Worm (Caenorhabditis elegans) whole organism, late embryonic: ENCODE measurements around the gene K10B3.5.

ENCODE experiments used
- F13H6.1 ChIP-seq: sonication (generic microtip); optimal IDR thresholded peaks from 2 replicates; lab custom pipeline; 2016; ENCODE audit warnings: missing genetic modification characterization, missing compliant biosample characterization
- K02D7.2 ChIP-seq: sonication (generic microtip); optimal IDR thresholded peaks from 2 replicates; lab custom pipeline; 2017; ENCODE audit warnings: mild to moderate bottlenecking, missing genetic modification characterization, missing compliant biosample characterization
- K09A11.1 ChIP-seq: sonication (generic microtip); optimal IDR thresholded peaks from 2 replicates; lab custom pipeline; 2017; ENCODE audit warnings: antibody characterized with exemption, mild to moderate bottlenecking, missing genetic modification characterization, missing compliant biosample characterization; ENCODE audit not compliant: insufficient read depth
- T23F11.4 ChIP-seq: fragments of 200-800 bp; sonication (Bioruptor generic); optimal IDR thresholded peaks from 2 replicates; lab custom pipeline; 2018; ENCODE audit warnings: mild to moderate bottlenecking, missing genetic modification characterization, missing compliant biosample characterization
- ahr-1 ChIP-seq: sonication (generic microtip); optimal IDR thresholded peaks from 2 replicates; lab custom pipeline; 2016; ENCODE audit warnings: missing genetic modification characterization, missing compliant biosample characterization
- ceh-14 ChIP-seq: sonication (generic microtip); optimal IDR thresholded peaks from 2 replicates; lab custom pipeline; 2016; ENCODE audit warnings: missing genotype, missing genetic modification characterization, missing compliant biosample characterization
- ceh-18 ChIP-seq: sonication (generic microtip); optimal IDR thresholded peaks from 2 replicates; lab custom pipeline; 2016; ENCODE audit warnings: missing genetic modification characterization, missing compliant biosample characterization
- ceh-19 ChIP-seq: fragments of 200-800 bp; sonication (Bioruptor generic); optimal IDR thresholded peaks from 2 replicates; lab custom pipeline; 2018; ENCODE audit warnings: mild to moderate bottlenecking, missing genetic modification characterization, missing compliant biosample characterization
- ceh-2 ChIP-seq: sonication (generic microtip); optimal IDR thresholded peaks from 2 replicates; lab custom pipeline; 2016; ENCODE audit warnings: missing genotype, missing genetic modification characterization, missing compliant biosample characterization
- ceh-31 ChIP-seq: sonication (generic microtip); optimal IDR thresholded peaks from 2 replicates; lab custom pipeline; 2016; ENCODE audit warnings: missing genetic modification characterization, missing compliant biosample characterization
- ceh-34 ChIP-seq: sonication (generic microtip); optimal IDR thresholded peaks from 2 replicates; lab custom pipeline; 2016; ENCODE audit warnings: mild to moderate bottlenecking, missing genetic modification characterization, missing compliant biosample characterization
- ceh-6 ChIP-seq: fragments of 200-800 bp; sonication (Bioruptor generic); optimal IDR thresholded peaks from 2 replicates; lab custom pipeline; 2018; ENCODE audit warnings: mild to moderate bottlenecking, missing genetic modification characterization, missing compliant biosample characterization
- dmd-4 ChIP-seq: sonication (generic microtip); optimal IDR thresholded peaks from 2 replicates; lab custom pipeline; 2016; ENCODE audit warnings: borderline replicate concordance, missing genetic modification characterization, missing compliant biosample characterization
- dve-1 ChIP-seq: sonication (generic microtip); optimal IDR thresholded peaks from 2 replicates; lab custom pipeline; 2017; ENCODE audit warnings: antibody characterized with exemption, mild to moderate bottlenecking, missing genetic modification characterization, missing compliant biosample characterization
- elt-2 ChIP-seq: sonication (generic microtip); optimal IDR thresholded peaks from 2 replicates; lab custom pipeline; 2016; ENCODE audit warnings: missing genetic modification reagents, missing genetic modification characterization, missing compliant biosample characterization
- eyg-1 ChIP-seq: sonication (generic microtip); optimal IDR thresholded peaks from 2 replicates; lab custom pipeline; 2016; ENCODE audit warnings: missing genotype, missing genetic modification characterization, missing compliant biosample characterization
- fax-1 ChIP-seq: sonication (generic microtip); optimal IDR thresholded peaks from 2 replicates; lab custom pipeline; 2016; ENCODE audit warnings: missing genotype, missing genetic modification characterization, missing compliant biosample characterization
- hlh-30 ChIP-seq: sonication (generic microtip); optimal IDR thresholded peaks from 2 replicates; lab custom pipeline; 2017; ENCODE audit warnings: antibody characterized with exemption, missing genetic modification characterization, missing compliant biosample characterization; ENCODE audit not compliant: insufficient read depth
- lin-11 ChIP-seq: fragments of 200-800 bp; sonication (Bioruptor generic); optimal IDR thresholded peaks from 2 replicates; lab custom pipeline; 2018; ENCODE audit warnings: mild to moderate bottlenecking, missing genetic modification characterization, missing compliant biosample characterization
- mec-3 ChIP-seq: sonication (generic microtip); optimal IDR thresholded peaks from 2 replicates; lab custom pipeline; 2016; ENCODE audit warnings: borderline replicate concordance, missing genetic modification characterization, missing compliant biosample characterization
- nhr-232 ChIP-seq: sonication (generic microtip); optimal IDR thresholded peaks from 2 replicates; lab custom pipeline; 2016; ENCODE audit warnings: missing genetic modification characterization, missing compliant biosample characterization
- npax-4 ChIP-seq: sonication (generic microtip); optimal IDR thresholded peaks from 2 replicates; lab custom pipeline; 2016; ENCODE audit warnings: missing genetic modification characterization, missing compliant biosample characterization
- odd-2 ChIP-seq: sonication (generic microtip); optimal IDR thresholded peaks from 2 replicates; lab custom pipeline; 2017; ENCODE audit warnings: antibody characterized with exemption, mild to moderate bottlenecking, missing genetic modification characterization, missing compliant biosample characterization
- pha-2 ChIP-seq: sonication (generic microtip); optimal IDR thresholded peaks from 2 replicates; lab custom pipeline; 2017; ENCODE audit warnings: mild to moderate bottlenecking, missing genetic modification characterization, missing compliant biosample characterization
- pqm-1 ChIP-seq: sonication (generic microtip); optimal IDR thresholded peaks from 2 replicates; lab custom pipeline; 2016; ENCODE audit warnings: missing genetic modification characterization, missing compliant biosample characterization
- pros-1 ChIP-seq: fragments of 150-350 bp; optimal IDR thresholded peaks from 2 replicates; lab custom pipeline; 2014; ENCODE audit warnings: missing biosample characterization, missing genetic modification reagents, missing genetic modification characterization
- sox-2 ChIP-seq: fragments of 200-800 bp; sonication (Bioruptor generic); IDR thresholded peaks from 2 replicates; pipeline ENCODE4 v1.3.6; 2022; ENCODE audit warnings: missing genetic modification reagents, missing genetic modification characterization, missing compliant biosample characterization
- sox-4 ChIP-seq: sonication (generic microtip); optimal IDR thresholded peaks from 2 replicates; lab custom pipeline; 2017; ENCODE audit warnings: mild to moderate bottlenecking, missing genetic modification characterization, inconsistent platforms, missing compliant biosample characterization
- ttx-3 ChIP-seq: sonication (generic microtip); optimal IDR thresholded peaks from 2 replicates; lab custom pipeline; 2016; ENCODE audit warnings: missing genetic modification reagents, missing genetic modification characterization, missing compliant biosample characterization
- unc-3 ChIP-seq, 2 experiments: fragments of 200-800 bp in 1 of 2; sonication (Bioruptor generic) in 1 of 2; sonication (generic microtip) in 1 of 2; conservative IDR thresholded peaks in 1 of 2; optimal IDR thresholded peaks in 1 of 2; 2 replicates each; pipeline versions ENCODE4 v1.3.6 to Lab custom; 2016 to 2022; ENCODE audit warnings: missing compliant biosample characterization in 2 of 2, missing genetic modification characterization in 2 of 2, missing genetic modification reagents in 1 of 2
- unc-42 ChIP-seq: sonication (generic microtip); optimal IDR thresholded peaks from 2 replicates; lab custom pipeline; 2016; ENCODE audit warnings: missing genotype, missing genetic modification characterization, missing compliant biosample characterization
- unc-55 ChIP-seq: sonication (generic microtip); optimal IDR thresholded peaks from 2 replicates; lab custom pipeline; 2017; ENCODE audit warnings: missing biosample characterization, missing genetic modification reagents, missing genetic modification characterization
- unc-86 ChIP-seq: sonication (generic microtip); optimal IDR thresholded peaks from 2 replicates; lab custom pipeline; 2016; ENCODE audit warnings: missing genetic modification characterization, missing compliant biosample characterization

Gene K10B3.5

ce11 chrX:3115134-3116032, 9.1 kb upstream of the K10B3.5 start:
- TF ChIP-seq eyg-1 (tag; lab: Kevin White, UChicago) (no peak), dve-1 (no peak), sox-4 (tag; lab: Kevin White, UChicago) (no peak), sox-2 (no peak), hlh-30 (tag; lab: Kevin White, UChicago) (peak; percentile 7), mec-3 (tag; lab: Kevin White, UChicago) (peak; percentile 34), elt-2 (tag; lab: Kevin White, UChicago) (peak; percentile 27), nhr-232 (tag; lab: Kevin White, UChicago) (no peak), npax-4 (tag; lab: Kevin White, UChicago) (no peak), pros-1 (tag; lab: Kevin White, UChicago) (no peak)
- TF ChIP-seq, all 69 proteins: peak for 3

- TF ChIP-seq npax-4 (tag; lab: Kevin White, UChicago) (no peak), F13H6.1 (tag; lab: Kevin White, UChicago) (no peak), ceh-34 (no peak), unc-3 (GFP tag; conservative IDR thresholded peaks at IDR 0.05; lab: Robert Waterston, UW) (no peak), unc-3 (tag; optimal IDR thresholded peaks at IDR 0.05; lab: Kevin White, UChicago) (no peak), nhr-232 (tag; lab: Kevin White, UChicago) (no peak), ceh-2 (tag; lab: Kevin White, UChicago) (no peak), elt-2 (tag; lab: Kevin White, UChicago) (no peak), pqm-1 (tag; lab: Kevin White, UChicago) (no peak), ceh-14 (no peak), fax-1 (tag; lab: Kevin White, UChicago) (no peak), ceh-6 (GFP tag; lab: Kevin White, UChicago) (no peak), unc-55 (GFP tag; lab: Kevin White, UChicago) (no peak), odd-2 (tag; lab: Kevin White, UChicago) (no peak), ahr-1 (tag; lab: Kevin White, UChicago) (no peak), lin-11 (tag; lab: Kevin White, UChicago) (no peak)
Measured at ce11 chrX:3114306-3115133, 8.2 kb upstream of the K10B3.5 start, which contains the start of gene gpd-2. TSS of gene gpd-2 (minus strand) at chrX:3114689.

- no peak for TF ChIP-seq odd-2 (tag; lab: Kevin White, UChicago)
- TF ChIP-seq dmd-4, result no peak
- TF ChIP-seq ceh-18 (tag; lab: Kevin White, UChicago), result no peak
- TF ChIP-seq T23F11.4 (GFP tag; lab: Kevin White, UChicago), result no peak
- no peak for TF ChIP-seq K02D7.2
- no peak for TF ChIP-seq pros-1 (tag; lab: Kevin White, UChicago)
- no peak for TF ChIP-seq ttx-3
- TF ChIP-seq pha-2 (tag; lab: Kevin White, UChicago), result no peak
Measured at ce11 chrX:3112946-3113427, 6.7 kb upstream of the K10B3.5 start, which contains the start of gene gpd-3. TSS of gene gpd-3 (minus strand) at chrX:3113341.

ce11 chrX:3111687-3112086, 5.4 kb upstream of the K10B3.5 start:
- TF ChIP-seq ceh-31 (tag; lab: Kevin White, UChicago), result no peak
- no peak for TF ChIP-seq K09A11.1
- no peak for TF ChIP-seq unc-86 (tag; lab: Kevin White, UChicago)
- peak; percentile 14 for TF ChIP-seq unc-42
- TF ChIP-seq ceh-19, result no peak
- TF ChIP-seq unc-55 (GFP tag; lab: Kevin White, UChicago), result peak; percentile 12
- TF ChIP-seq, all 69 proteins: peak for 2
